Fruit fly (Drosophila melanogaster) whole organism, embryonic: ENCODE measurements around the gene mbm.

Experiments
- Atf3 ChIP-seq: fragments of 200-800 bp; sonication (Bioruptor generic); optimal IDR thresholded peaks from 3 replicates; lab custom pipeline; 2016; ENCODE audit warnings: missing biosample characterization, missing genetic modification characterization
- Awh ChIP-seq: fragments of 200-800 bp; sonication (Bioruptor generic); IDR thresholded peaks from 2 replicates; pipeline ENCODE4, ENCODE4 v1.3.6; 2022; ENCODE audit warnings: missing biosample characterization, missing genetic modification characterization
- BEAF-32 ChIP-seq: fragments of 200-800 bp; sonication (Bioruptor generic); optimal IDR thresholded peaks from 3 replicates; lab custom pipeline; 2017; ENCODE audit warnings: missing biosample characterization, missing genetic modification characterization, mild to moderate bottlenecking, moderate library complexity, missing genetic modification reagents
- CG12659 ChIP-seq: fragments of 200-800 bp; sonication (Bioruptor generic); optimal IDR thresholded peaks from 3 replicates; lab custom pipeline; 2017; ENCODE audit warnings: mild to moderate bottlenecking, missing biosample characterization, missing genetic modification reagents, missing genetic modification characterization
- CG15601 ChIP-seq: fragments of 200-800 bp; sonication (Bioruptor generic); optimal IDR thresholded peaks from 3 replicates; lab custom pipeline; 2019; ENCODE audit warnings: missing biosample characterization, mild to moderate bottlenecking, missing genetic modification characterization, moderate library complexity
- CG17328 ChIP-seq: fragments of 200-800 bp; sonication (Bioruptor generic); IDR thresholded peaks from 2 replicates; pipeline ENCODE4 v1.3.6; 2022; ENCODE audit warnings: missing biosample characterization, missing genetic modification characterization
- CG18262 ChIP-seq: fragments of 200-800 bp; optimal IDR thresholded peaks from 3 replicates; lab custom pipeline; 2019; ENCODE audit warnings: missing biosample characterization, mild to moderate bottlenecking, missing genetic modification characterization, moderate library complexity
- CG2199 ChIP-seq: fragments of 200-800 bp; sonication (Bioruptor generic); IDR thresholded peaks from 3 replicates; pipeline ENCODE4 v1.3.6; 2022; ENCODE audit warnings: missing biosample characterization, missing genetic modification characterization
- CG2678 ChIP-seq: fragments of 200-800 bp; sonication (Bioruptor generic); optimal IDR thresholded peaks from 3 replicates; lab custom pipeline; 2019; ENCODE audit warnings: missing biosample characterization, mild to moderate bottlenecking, missing genetic modification characterization, moderate library complexity
- CG3995 ChIP-seq: fragments of 200-800 bp; sonication (Bioruptor generic); optimal IDR thresholded peaks from 3 replicates; lab custom pipeline; 2016; ENCODE audit warnings: missing biosample characterization, missing genetic modification characterization
- CG4707 ChIP-seq: fragments of 200-800 bp; sonication (Bioruptor generic); optimal IDR thresholded peaks from 2 replicates; lab custom pipeline; 2018; ENCODE audit warnings: missing biosample characterization, mild to moderate bottlenecking, missing genetic modification characterization, moderate library complexity
- CG6175 ChIP-seq: fragments of 200-800 bp; sonication (Bioruptor generic); IDR thresholded peaks from 3 replicates; pipeline ENCODE4 v1.3.6; 2022; ENCODE audit warnings: missing biosample characterization, missing genetic modification characterization
- CG9437 ChIP-seq: fragments of 200-800 bp; sonication (Bioruptor generic); optimal IDR thresholded peaks from 2 replicates; lab custom pipeline; 2018; ENCODE audit warnings: missing biosample characterization, mild to moderate bottlenecking, missing genetic modification characterization
- CoRest ChIP-seq: fragments of 200-800 bp; sonication (Bioruptor generic); optimal IDR thresholded peaks from 3 replicates; lab custom pipeline; 2018; ENCODE audit warnings: missing biosample characterization, mild to moderate bottlenecking, missing genetic modification characterization, moderate library complexity
- Dek ChIP-seq: fragments of 200-800 bp; sonication (Bioruptor generic); optimal IDR thresholded peaks from 3 replicates; lab custom pipeline; 2019; ENCODE audit warnings: missing biosample characterization, mild to moderate bottlenecking, missing genetic modification characterization, moderate library complexity
- Dip2 ChIP-seq: fragments of 200-800 bp; sonication (Bioruptor generic); IDR thresholded peaks from 2 replicates; pipeline ENCODE4 v1.3.6; 2022; ENCODE audit warnings: missing biosample characterization, missing genetic modification characterization
- Dll ChIP-seq: fragments of 200-800 bp; sonication (Bioruptor generic); IDR thresholded peaks from 4 replicates; pipeline ENCODE4 v1.3.6; 2022; ENCODE audit warnings: missing biosample characterization, missing genetic modification characterization; ENCODE audit not compliant: partially characterized antibody
- Dref ChIP-seq: fragments of 200-800 bp; sonication (Bioruptor generic); IDR thresholded peaks from 2 replicates; pipeline ENCODE4 v1.3.6; 2022; ENCODE audit warnings: missing biosample characterization, missing genetic modification characterization
- Eip74EF ChIP-seq, 2 experiments: fragments of 200-800 bp in 1 of 2; fragments of >200 bp in 1 of 2; sonication (Bioruptor generic) in 1 of 2; optimal IDR thresholded peaks; 2 replicates each; lab custom pipeline; 2017 to 2019; ENCODE audit warnings: missing biosample characterization in 2 of 2, missing genetic modification characterization in 2 of 2, mild to moderate bottlenecking in 1 of 2, moderate library complexity in 1 of 2
- H15 ChIP-seq: fragments of 200-800 bp; sonication (Bioruptor generic); IDR thresholded peaks from 3 replicates; pipeline ENCODE4 v1.3.6; 2022; ENCODE audit warnings: missing biosample characterization, missing genetic modification characterization
- Pdp1 ChIP-seq, 2 experiments: fragments of 200-800 bp; sonication (Bioruptor generic); optimal IDR thresholded peaks; 3 replicates each; lab custom pipeline; 2016; ENCODE audit warnings: missing biosample characterization in 2 of 2, missing genetic modification characterization in 2 of 2, mild to moderate bottlenecking in 1 of 2, moderate library complexity in 1 of 2
- Sry-δ ChIP-seq: fragments of 200-800 bp; sonication (Bioruptor generic); optimal IDR thresholded peaks from 2 replicates; lab custom pipeline; 2016; ENCODE audit warnings: missing biosample characterization, missing genetic modification characterization
- Stat92E ChIP-seq, 3 experiments: fragments of >200 bp in 2 of 3; fragments of 200-800 bp in 1 of 3; sonication (Bioruptor generic) in 1 of 3; optimal IDR thresholded peaks; 2 replicates each; lab custom pipeline; 2017 to 2019; ENCODE audit warnings: missing biosample characterization in 3 of 3, missing genetic modification characterization in 3 of 3, mild to moderate bottlenecking in 1 of 3, moderate library complexity in 1 of 3
- Tbp ChIP-seq: fragments of >200 bp; optimal IDR thresholded peaks from 2 replicates; lab custom pipeline; 2018; ENCODE audit warnings: missing biosample characterization, missing genetic modification characterization
- Usf ChIP-seq: fragments of 200-800 bp; sonication (Bioruptor generic); optimal IDR thresholded peaks from 2 replicates; lab custom pipeline; 2017; ENCODE audit warnings: missing genotype, missing biosample characterization, missing genetic modification characterization
- Vsx1 ChIP-seq: fragments of 200-800 bp; sonication (Bioruptor generic); optimal IDR thresholded peaks from 2 replicates; lab custom pipeline; 2017; ENCODE audit warnings: missing biosample characterization, mild to moderate bottlenecking, missing genetic modification characterization, missing genetic modification reagents
- aop ChIP-seq: fragments of 200-800 bp; sonication (Bioruptor generic); IDR thresholded peaks from 2 replicates; pipeline ENCODE4 v1.3.6; 2022; ENCODE audit warnings: missing biosample characterization, missing genetic modification characterization
- ase ChIP-seq: fragments of 200-800 bp; sonication (Bioruptor generic); IDR thresholded peaks from 3 replicates; pipeline ENCODE4 v1.3.6; 2022; ENCODE audit warnings: missing biosample characterization, missing genetic modification characterization
- chinmo ChIP-seq: fragments of 200-800 bp; sonication (Bioruptor generic); IDR thresholded peaks from 4 replicates; pipeline ENCODE4 v1.3.6; 2022; ENCODE audit warnings: missing biosample characterization, missing genetic modification characterization; ENCODE audit not compliant: partially characterized antibody
- chm ChIP-seq: fragments of 200-800 bp; sonication (Bioruptor generic); IDR thresholded peaks from 2 replicates; pipeline ENCODE4 v1.3.6; 2022; ENCODE audit warnings: missing biosample characterization, missing genetic modification characterization
- cwo ChIP-seq: fragments of 200-800 bp; sonication (Bioruptor generic); optimal IDR thresholded peaks from 3 replicates; lab custom pipeline; 2017; ENCODE audit warnings: missing biosample characterization, missing genetic modification characterization, mild to moderate bottlenecking, moderate library complexity, missing genetic modification reagents
- eve ChIP-seq, 2 experiments: fragments of >200 bp; optimal IDR thresholded peaks; 2 replicates each; lab custom pipeline; 2017; ENCODE audit warnings: missing biosample characterization in 2 of 2, missing genetic modification characterization in 2 of 2
- gem ChIP-seq: fragments of 200-800 bp; sonication (Bioruptor generic); optimal IDR thresholded peaks from 2 replicates; lab custom pipeline; 2019; ENCODE audit warnings: missing biosample characterization, mild to moderate bottlenecking, missing genetic modification characterization, moderate library complexity
- gfzf ChIP-seq: fragments of 200-800 bp; sonication (Bioruptor generic); optimal IDR thresholded peaks from 2 replicates; lab custom pipeline; 2016; ENCODE audit warnings: missing biosample characterization, mild to moderate bottlenecking, missing genetic modification characterization, moderate library complexity
- ind ChIP-seq: fragments of 200-800 bp; sonication (Bioruptor generic); optimal IDR thresholded peaks from 3 replicates; lab custom pipeline; 2016; ENCODE audit warnings: missing biosample characterization, missing genetic modification characterization
- ken ChIP-seq: fragments of 200-800 bp; sonication (Bioruptor generic); IDR thresholded peaks from 3 replicates; pipeline ENCODE4 v1.3.6; 2022; ENCODE audit warnings: missing biosample characterization, missing genetic modification characterization
- knrl ChIP-seq: fragments of 200-800 bp; sonication (Bioruptor generic); IDR thresholded peaks from 3 replicates; pipeline ENCODE4 v1.3.6; 2022; ENCODE audit warnings: missing biosample characterization, missing genetic modification characterization; ENCODE audit not compliant: partially characterized antibody
- nmo ChIP-seq: fragments of 200-800 bp; sonication (Bioruptor generic); optimal IDR thresholded peaks from 2 replicates; lab custom pipeline; 2018; ENCODE audit warnings: missing biosample characterization, mild to moderate bottlenecking, missing genetic modification characterization, moderate library complexity
- pzg ChIP-seq: fragments of 200-800 bp; sonication (Bioruptor generic); optimal IDR thresholded peaks from 3 replicates; lab custom pipeline; 2018; ENCODE audit warnings: missing biosample characterization, mild to moderate bottlenecking, missing genetic modification characterization, moderate library complexity
- sima ChIP-seq: fragments of 200-800 bp; sonication (Bioruptor generic); optimal IDR thresholded peaks from 2 replicates; lab custom pipeline; 2016; ENCODE audit warnings: missing biosample characterization, missing genetic modification characterization
- sob ChIP-seq: fragments of 200-800 bp; sonication (Bioruptor generic); IDR thresholded peaks from 2 replicates; pipeline ENCODE4 v1.3.6; 2022; ENCODE audit warnings: missing biosample characterization, missing genetic modification characterization
- sqz ChIP-seq: fragments of 200-800 bp; sonication (Bioruptor generic); optimal IDR thresholded peaks from 3 replicates; lab custom pipeline; 2018; ENCODE audit warnings: missing biosample characterization, mild to moderate bottlenecking, missing genetic modification characterization
- stc ChIP-seq: fragments of 200-800 bp; sonication (Bioruptor generic); IDR thresholded peaks from 2 replicates; pipeline ENCODE4 v1.3.6; 2022; ENCODE audit warnings: missing biosample characterization, missing genetic modification characterization
- zen2 ChIP-seq: fragments of 200-800 bp; sonication (Bioruptor generic); IDR thresholded peaks from 3 replicates; pipeline ENCODE4 v1.3.6; 2022; ENCODE audit warnings: missing biosample characterization, missing genetic modification characterization; ENCODE audit not compliant: partially characterized antibody
- zfh1 ChIP-seq: fragments of 200-800 bp; sonication (Bioruptor generic); IDR thresholded peaks from 3 replicates; pipeline ENCODE4 v1.3.6; 2022; ENCODE audit warnings: missing biosample characterization, missing genetic modification characterization

mbm gene

dm6 chr2L:249048-249825, 24.3 kb downstream of the mbm start (continued):
- no peak for TF ChIP-seq aop (GFP tag; lab: Robert Waterston, UW)
- TF ChIP-seq Stat92E (GFP tag; optimal IDR thresholded peaks at IDR 0.05; lab: Kevin White, UChicago): peak in 1 of 3 experiments; percentile 15
- peak; percentile 82 for TF ChIP-seq zen2 (GFP tag; lab: Robert Waterston, UW)
- TF ChIP-seq H15 (GFP tag; lab: Robert Waterston, UW): no peak
- 0 out of 2 replicates have a peak, but pooled peaks have one; percentile 22 for TF ChIP-seq CG17328 (GFP tag; lab: Robert Waterston, UW)
- TF ChIP-seq Eip74EF (GFP tag; optimal IDR thresholded peaks at IDR 0.05; lab: Kevin White, UChicago): no peak
- peak; percentile 54; the same call in 3 of the 4 replicates for TF ChIP-seq Dll (GFP tag; lab: Robert Waterston, UW)
- TF ChIP-seq sqz: peak; percentile 68
- no peak for TF ChIP-seq pzg
- peak; percentile 82 for TF ChIP-seq CG2199 (GFP tag; lab: Robert Waterston, UW)
- TF ChIP-seq ind (GFP tag; lab: Kevin White, UChicago): no peak
- TF ChIP-seq CG15601: peak; percentile 0
- TF ChIP-seq gem: peak; percentile 47
- peak; percentile 50 for TF ChIP-seq chm
- peak; percentile 31 for TF ChIP-seq CG18262 (tag; lab: Kevin White, UChicago)
- no peak for TF ChIP-seq Dip2 (GFP tag; lab: Robert Waterston, UW)

dm6 chr2L:248592-248991, 24.9 kb downstream of the mbm start:
- no peak for TF ChIP-seq CG4707
- peak; percentile 8 for TF ChIP-seq CG12659 (GFP tag; lab: Kevin White, UChicago)
- no peak for TF ChIP-seq Atf3
- no peak for TF ChIP-seq cwo (GFP tag; lab: Kevin White, UChicago)
- TF ChIP-seq CG9437 (GFP tag; lab: Kevin White, UChicago): peak; percentile 28
- TF ChIP-seq ase (GFP tag; lab: Robert Waterston, UW): no peak
- TF ChIP-seq BEAF-32: peak; percentile 50
- TF ChIP-seq knrl (GFP tag; lab: Robert Waterston, UW): 0 out of 3 replicates have a peak, but pooled peaks have one; percentile 6
- peak in 1 of 2 experiments; percentile 85 for TF ChIP-seq Pdp1 (GFP tag; optimal IDR thresholded peaks at IDR 0.05; lab: Kevin White, UChicago)
- no peak for TF ChIP-seq ken (GFP tag; lab: Robert Waterston, UW)
- peak in 1 of 2 experiments; percentile 21 for TF ChIP-seq eve (GFP tag; optimal IDR thresholded peaks at IDR 0.05; lab: Kevin White, UChicago)
- no peak for TF ChIP-seq CG6175 (GFP tag; lab: Robert Waterston, UW)
- peak; percentile 10 for TF ChIP-seq Sry-δ (GFP tag; lab: Kevin White, UChicago)
- TF ChIP-seq Dref: peak; percentile 37
- TF ChIP-seq sima: no peak
- peak; percentile 92 for TF ChIP-seq CG3995 (GFP tag; lab: Kevin White, UChicago)

- TF ChIP-seq nmo (peak; percentile 40), Usf (peak; percentile 19), Awh (no peak), stc (GFP tag; lab: Robert Waterston, UW) (no peak), Dek (peak; percentile 63), ind (GFP tag; lab: Kevin White, UChicago) (peak; percentile 62), zfh1 (GFP tag; lab: Robert Waterston, UW) (no peak), gfzf (no peak), chinmo (peak; percentile 91; the same call in 3 of the 4 replicates), Vsx1 (GFP tag; lab: Kevin White, UChicago) (peak; percentile 14), CG2199 (GFP tag; lab: Robert Waterston, UW) (0 out of 3 replicates have a peak, but pooled peaks have one; percentile 32), cwo (GFP tag; lab: Kevin White, UChicago) (peak; percentile 85), CG2678 (peak; percentile 82), Tbp (GFP tag; lab: Kevin White, UChicago) (no peak), CoRest (tag; lab: Kevin White, UChicago) (peak; percentile 60), sob (GFP tag; lab: Robert Waterston, UW) (0 out of 2 replicates have a peak, but pooled peaks have one; percentile 20)
Measured at dm6 chr2L:247845-248473, 25.6 kb downstream of the mbm start.
